Worm (Caenorhabditis elegans): ENCODE results near the gene K08E3.2.

DNA sequence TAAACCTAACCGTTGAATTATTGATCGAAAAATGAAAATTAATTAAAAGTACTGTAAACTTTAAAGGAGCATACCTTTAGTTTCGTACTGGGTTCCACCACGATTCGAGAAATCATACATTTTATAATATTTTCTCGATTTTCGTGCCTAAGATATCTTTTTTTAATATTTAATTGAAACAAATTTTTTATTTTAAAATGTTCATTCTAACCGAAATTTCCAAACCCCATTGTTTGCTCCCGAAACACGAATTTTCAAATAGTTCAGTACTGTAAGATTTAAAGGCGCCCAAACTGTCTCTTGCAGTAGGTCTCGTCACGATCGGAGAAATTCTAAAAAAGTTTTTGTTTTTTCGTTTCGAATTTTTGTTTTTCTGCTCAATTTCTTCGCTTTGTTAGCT, 33.5 kb downstream of the K08E3.2 start:
- no peak for TF ChIP-seq mxl-2 (GFP tag; conservative IDR thresholded peaks at IDR 0.05)
- no peak for TF ChIP-seq nhr-237 (tag; optimal IDR thresholded peaks at IDR 0.05)
- no peak for TF ChIP-seq lsy-2 (tag; optimal IDR thresholded peaks at IDR 0.05)
- TF ChIP-seq F49E8.2 (tag; optimal IDR thresholded peaks at IDR 0.05; ENCODE audit: borderline replicate concordance), result peak; percentile 17
- TF ChIP-seq mep-1 (tag; optimal IDR thresholded peaks at IDR 0.05), result no peak
- TF ChIP-seq ama-1 (optimal IDR thresholded peaks at IDR 0.05), result no peak
- TF ChIP-seq pha-4 (GFP tag; IDR thresholded peaks at IDR 0.05), result no peak
- no peak for TF ChIP-seq pha-4 (tag; optimal IDR thresholded peaks at IDR 0.05)
- no peak for TF ChIP-seq F10B5.3 (tag; optimal IDR thresholded peaks at IDR 0.05)
- no peak for TF ChIP-seq hif-1 (tag; optimal IDR thresholded peaks at IDR 0.05)
- TF ChIP-seq nhr-41 (GFP tag; IDR thresholded peaks at IDR 0.05), result no peak
- TF ChIP-seq dpl-1 (GFP tag; optimal IDR thresholded peaks at IDR 0.05), result no peak
